Worm (Caenorhabditis elegans): Measurements from ENCODE around the gene F38A1.6.

DNA sequence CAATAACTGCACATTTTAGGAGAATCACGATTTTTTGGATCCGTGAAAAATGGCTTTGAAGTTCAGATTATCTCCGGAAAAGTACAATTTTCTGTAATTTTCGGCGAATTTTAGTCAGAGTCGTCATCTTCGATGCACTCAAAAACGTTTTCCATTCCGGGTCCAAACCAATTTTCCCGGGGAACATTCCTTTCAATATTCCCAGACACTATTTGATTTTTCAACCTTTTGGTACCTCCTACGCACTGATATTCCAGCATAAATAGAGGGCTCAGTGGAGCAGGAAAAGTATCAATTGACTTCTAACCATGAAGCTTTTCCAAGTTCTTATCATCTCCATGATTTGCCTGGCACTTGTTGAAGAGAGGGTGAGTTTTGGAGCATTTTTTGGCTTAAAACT, 20.1 kb upstream of the F38A1.6 start, which contains the start of gene W09G12.6:
- TF ChIP-seq tra-4 (tag; optimal IDR thresholded peaks at IDR 0.05) (no peak), tbx-37 (GFP tag; conservative IDR thresholded peaks at IDR 0.05) (no peak), ama-1 (optimal IDR thresholded peaks at IDR 0.05) (no peak), ets-7 (tag; optimal IDR thresholded peaks at IDR 0.05) (no peak), hnd-1 (tag; optimal IDR thresholded peaks at IDR 0.05) (no peak), tbx-11 (GFP tag; IDR thresholded peaks at IDR 0.05) (no peak)
